Worm (Caenorhabditis elegans): ENCODE measurements around the gene W08E12.4.

W08E12.4 gene

ce11 chrIV:3273295-3273694 is 28.9 kb upstream of the W08E12.4 start, which contains the start of gene T26C12.3:
TSS of gene T26C12.3 (minus strand) at chrIV:3273395.
- no peak for TF ChIP-seq med-1 (GFP tag; optimal IDR thresholded peaks at IDR 0.05; ENCODE audit: insufficient read depth)
- TF ChIP-seq klf-2 (GFP tag; conservative IDR thresholded peaks at IDR 0.05), result no peak
- TF ChIP-seq ztf-29 (GFP tag; IDR thresholded peaks at IDR 0.05), result no peak
- no peak for TF ChIP-seq ref-1 (GFP tag; conservative IDR thresholded peaks at IDR 0.05)
- no peak for TF ChIP-seq tab-1 (GFP tag; IDR thresholded peaks at IDR 0.05)
- no peak for TF ChIP-seq flt-1 (GFP tag; IDR thresholded peaks at IDR 0.05)
- no peak for TF ChIP-seq cog-1 (tag; optimal IDR thresholded peaks at IDR 0.05)
- TF ChIP-seq ztf-23 (GFP tag; IDR thresholded peaks at IDR 0.05), result no peak
- TF ChIP-seq T22C8.4 (GFP tag; IDR thresholded peaks at IDR 0.05), result no peak

- TF ChIP-seq flt-1 (GFP tag; IDR thresholded peaks at IDR 0.05), result no peak
- no peak for TF ChIP-seq ref-1 (GFP tag; conservative IDR thresholded peaks at IDR 0.05)
- no peak for TF ChIP-seq ztf-23 (GFP tag; IDR thresholded peaks at IDR 0.05)
- TF ChIP-seq klf-2 (GFP tag; conservative IDR thresholded peaks at IDR 0.05), result no peak
- TF ChIP-seq tab-1 (GFP tag; IDR thresholded peaks at IDR 0.05), result no peak
- TF ChIP-seq cog-1 (tag; optimal IDR thresholded peaks at IDR 0.05), result no peak
- no peak for TF ChIP-seq T22C8.4 (GFP tag; IDR thresholded peaks at IDR 0.05)
- no peak for TF ChIP-seq med-1 (GFP tag; optimal IDR thresholded peaks at IDR 0.05; ENCODE audit: insufficient read depth)
- TF ChIP-seq ztf-29 (GFP tag; IDR thresholded peaks at IDR 0.05), result no peak
Observed at ce11 chrIV:3278822-3279221, 23.3 kb upstream of the W08E12.4 start.

ce11 chrIV:3289237-3289636 is 12.9 kb upstream of the W08E12.4 start, which contains the start of gene gcy-23:
TSS of gene gcy-23 (minus strand) at chrIV:3289337.
- TF ChIP-seq flt-1 (GFP tag; IDR thresholded peaks at IDR 0.05), result no peak
- no peak for TF ChIP-seq klf-2 (GFP tag; conservative IDR thresholded peaks at IDR 0.05)
- TF ChIP-seq med-1 (GFP tag; optimal IDR thresholded peaks at IDR 0.05; ENCODE audit: insufficient read depth), result no peak
- no peak for TF ChIP-seq ref-1 (GFP tag; conservative IDR thresholded peaks at IDR 0.05)
- no peak for TF ChIP-seq cog-1 (tag; optimal IDR thresholded peaks at IDR 0.05)
- no peak for TF ChIP-seq ztf-23 (GFP tag; IDR thresholded peaks at IDR 0.05)
- TF ChIP-seq tab-1 (GFP tag; IDR thresholded peaks at IDR 0.05), result no peak
- no peak for TF ChIP-seq T22C8.4 (GFP tag; IDR thresholded peaks at IDR 0.05)
- TF ChIP-seq ztf-29 (GFP tag; IDR thresholded peaks at IDR 0.05), result no peak

ce11 chrIV:3291977-3292561 is 10.1 kb upstream of the W08E12.4 start, which contains the start of gene W08E12.8:
TSS of gene W08E12.8 (plus strand) at chrIV:3292371.
- no peak for TF ChIP-seq ref-1 (GFP tag; conservative IDR thresholded peaks at IDR 0.05)
- TF ChIP-seq flt-1 (GFP tag; IDR thresholded peaks at IDR 0.05), result no peak
- TF ChIP-seq klf-2 (GFP tag; conservative IDR thresholded peaks at IDR 0.05), result no peak
- TF ChIP-seq cog-1 (tag; optimal IDR thresholded peaks at IDR 0.05), result no peak
- no peak for TF ChIP-seq ztf-29 (GFP tag; IDR thresholded peaks at IDR 0.05)
- TF ChIP-seq T22C8.4 (GFP tag; IDR thresholded peaks at IDR 0.05), result no peak
- TF ChIP-seq tab-1 (GFP tag; IDR thresholded peaks at IDR 0.05), result no peak
- TF ChIP-seq med-1 (GFP tag; optimal IDR thresholded peaks at IDR 0.05; ENCODE audit: insufficient read depth), result no peak
- TF ChIP-seq ztf-23 (GFP tag; IDR thresholded peaks at IDR 0.05), result no peak

ce11 chrIV:3293800-3294493 is 8.2 kb upstream of the W08E12.4 start:
- TF ChIP-seq klf-2 (GFP tag; conservative IDR thresholded peaks at IDR 0.05) (no peak), ztf-29 (GFP tag; IDR thresholded peaks at IDR 0.05) (no peak), ztf-23 (GFP tag; IDR thresholded peaks at IDR 0.05) (no peak), T22C8.4 (GFP tag; IDR thresholded peaks at IDR 0.05) (no peak), cog-1 (tag; optimal IDR thresholded peaks at IDR 0.05) (no peak)

- no peak for TF ChIP-seq ref-1 (GFP tag; conservative IDR thresholded peaks at IDR 0.05)
- TF ChIP-seq klf-2 (GFP tag; conservative IDR thresholded peaks at IDR 0.05), result peak; percentile 60; the same call in 1 of the 2 replicates
- TF ChIP-seq med-1 (GFP tag; optimal IDR thresholded peaks at IDR 0.05; ENCODE audit: insufficient read depth), result no peak
- TF ChIP-seq tab-1 (GFP tag; IDR thresholded peaks at IDR 0.05), result no peak
- peak; percentile 67 for TF ChIP-seq ztf-23 (GFP tag; IDR thresholded peaks at IDR 0.05)
- TF ChIP-seq flt-1 (GFP tag; IDR thresholded peaks at IDR 0.05), result peak; percentile 77
- peak; percentile 91 for TF ChIP-seq cog-1 (tag; optimal IDR thresholded peaks at IDR 0.05)
Observed at ce11 chrIV:3294553-3295185, 7.5 kb upstream of the W08E12.4 start, which contains the start of gene W08E12.7. TSS of gene W08E12.7 (plus strand) at chrIV:3295135.

ce11 chrIV:3296578-3297549 is 5.3 kb upstream of the W08E12.4 start:
- TF ChIP-seq ref-1 (GFP tag; conservative IDR thresholded peaks at IDR 0.05) (no peak), T22C8.4 (GFP tag; IDR thresholded peaks at IDR 0.05) (no peak), tab-1 (GFP tag; IDR thresholded peaks at IDR 0.05) (no peak), ztf-29 (GFP tag; IDR thresholded peaks at IDR 0.05) (no peak), flt-1 (GFP tag; IDR thresholded peaks at IDR 0.05) (no peak), ztf-23 (GFP tag; IDR thresholded peaks at IDR 0.05) (no peak), klf-2 (GFP tag; conservative IDR thresholded peaks at IDR 0.05) (no peak)

- no peak for TF ChIP-seq T22C8.4 (GFP tag; IDR thresholded peaks at IDR 0.05)
- no peak for TF ChIP-seq ztf-29 (GFP tag; IDR thresholded peaks at IDR 0.05)
- no peak for TF ChIP-seq tab-1 (GFP tag; IDR thresholded peaks at IDR 0.05)
- TF ChIP-seq cog-1 (tag; optimal IDR thresholded peaks at IDR 0.05), result no peak
- no peak for TF ChIP-seq klf-2 (GFP tag; conservative IDR thresholded peaks at IDR 0.05)
- no peak for TF ChIP-seq ztf-23 (GFP tag; IDR thresholded peaks at IDR 0.05)
- no peak for TF ChIP-seq med-1 (GFP tag; optimal IDR thresholded peaks at IDR 0.05; ENCODE audit: insufficient read depth)
- no peak for TF ChIP-seq ref-1 (GFP tag; conservative IDR thresholded peaks at IDR 0.05)
- no peak for TF ChIP-seq flt-1 (GFP tag; IDR thresholded peaks at IDR 0.05)
Observed at ce11 chrIV:3298300-3298699, 3.9 kb upstream of the W08E12.4 start, which contains the start of gene W08E12.6. TSS of gene W08E12.6 (plus strand) at chrIV:3298600.

Data from whole organism, midembryonic.